Worm (Caenorhabditis elegans): ENCODE results near the gene Y51H7C.7.

DNA sequence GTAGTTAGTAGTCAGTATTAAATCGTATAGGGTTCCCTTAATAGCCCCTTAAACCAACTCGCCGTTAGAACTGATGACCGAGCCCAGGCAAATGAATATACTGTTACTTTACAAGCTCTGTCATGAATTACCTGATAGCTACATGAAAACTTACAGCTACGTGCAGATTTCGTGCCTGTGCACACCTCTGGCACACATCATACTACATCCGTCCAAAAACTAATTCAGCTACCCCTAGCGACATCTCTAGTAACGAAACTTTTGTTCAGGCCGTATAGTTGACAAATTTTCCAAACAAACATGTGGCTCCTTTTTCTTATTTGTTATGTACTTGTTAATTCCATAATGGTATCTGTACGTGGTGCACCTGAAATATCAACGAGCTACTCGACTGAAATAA lies 2.3 kb upstream of the Y51H7C.7 start, which contains the start of gene F54D12.1:
- TF ChIP-seq lin-39 (tag; optimal IDR thresholded peaks at IDR 0.05) (no peak), pha-4 (GFP tag; IDR thresholded peaks at IDR 0.05) (no peak), pha-4 (tag; optimal IDR thresholded peaks at IDR 0.05) (no peak), daf-16 (GFP tag; optimal IDR thresholded peaks at IDR 0.05) (no peak), daf-16 (tag; optimal IDR thresholded peaks at IDR 0.05) (no peak)
